Worm (Caenorhabditis elegans) whole organism, young adult: ENCODE results near the gene T22C8.3.

ENCODE experiments used
- B0019.2 ChIP-seq: fragments of 200-800 bp; sonication (Bioruptor generic); conservative IDR thresholded peaks from 2 replicates; pipeline ENCODE4 v1.3.6; 2022; ENCODE audit warnings: missing genetic modification reagents, missing genetic modification characterization, missing compliant biosample characterization
- B0336.3 ChIP-seq: fragments of 200-800 bp; sonication (Bioruptor generic); IDR thresholded peaks from 2 replicates; pipeline ENCODE4 v1.3.6; 2022; ENCODE audit warnings: missing genetic modification characterization, missing compliant biosample characterization
- C17E4.6 ChIP-seq: fragments of 200-800 bp; sonication (Bioruptor generic); IDR thresholded peaks from 2 replicates; pipeline ENCODE4 v1.3.6; 2022; ENCODE audit warnings: missing genetic modification reagents, missing genetic modification characterization, missing compliant biosample characterization
- F37B4.10 ChIP-seq: fragments of 200-800 bp; sonication (Bioruptor generic); IDR thresholded peaks from 2 replicates; pipeline ENCODE4 v1.3.6; 2022; ENCODE audit warnings: missing genetic modification characterization, missing compliant biosample characterization
- F49E8.2 ChIP-seq: sonication (generic microtip); optimal IDR thresholded peaks from 3 replicates; lab custom pipeline; 2017; ENCODE audit warnings: missing genetic modification characterization, mild to moderate bottlenecking, missing compliant biosample characterization, antibody characterized with exemption, moderate library complexity; ENCODE audit not compliant: insufficient read depth
- F52B5.7 ChIP-seq: sonication (generic microtip); optimal IDR thresholded peaks from 2 replicates; lab custom pipeline; 2016; ENCODE audit warnings: mild to moderate bottlenecking, missing genetic modification characterization, missing compliant biosample characterization
- F55B11.4 ChIP-seq: sonication (generic microtip); optimal IDR thresholded peaks from 2 replicates; lab custom pipeline; 2016; ENCODE audit warnings: missing compliant biosample characterization, missing genetic modification characterization, borderline replicate concordance; ENCODE audit not compliant: insufficient read depth
- T26A5.8 ChIP-seq: sonication (generic microtip); optimal IDR thresholded peaks from 2 replicates; lab custom pipeline; 2016; ENCODE audit warnings: missing genetic modification characterization, missing compliant biosample characterization
- Y53F4B.3 ChIP-seq: fragments of 200-800 bp; sonication (Bioruptor generic); IDR thresholded peaks from 2 replicates; pipeline ENCODE4 v1.3.6; 2022; ENCODE audit warnings: missing genetic modification reagents, missing genetic modification characterization, missing compliant biosample characterization
- Y53G8AR.9 ChIP-seq: fragments of 200-800 bp; sonication (Bioruptor generic); conservative IDR thresholded peaks from 2 replicates; pipeline ENCODE4 v1.3.6; 2022; ENCODE audit warnings: missing genetic modification reagents, missing genetic modification characterization, missing compliant biosample characterization
- Y67H2A.10 ChIP-seq: fragments of 200-800 bp; sonication (Bioruptor generic); conservative IDR thresholded peaks from 2 replicates; pipeline ENCODE4 v1.3.6; 2022; ENCODE audit warnings: missing genetic modification reagents, missing genetic modification characterization, missing compliant biosample characterization
- Y95B8A.8 ChIP-seq: fragments of 200-800 bp; sonication (Bioruptor generic); IDR thresholded peaks from 2 replicates; pipeline ENCODE4 v1.3.6; 2022; ENCODE audit warnings: missing genetic modification reagents, missing genetic modification characterization, missing compliant biosample characterization
- akir-1 ChIP-seq: fragments of 200-800 bp; sonication (Bioruptor generic); optimal IDR thresholded peaks from 2 replicates; lab custom pipeline; 2018; ENCODE audit warnings: mild to moderate bottlenecking, missing genetic modification characterization, moderate library complexity, missing compliant biosample characterization
- atf-7 ChIP-seq: sonication (generic microtip); optimal IDR thresholded peaks from 2 replicates; lab custom pipeline; 2017; ENCODE audit warnings: mild to moderate bottlenecking, missing genetic modification characterization, missing compliant biosample characterization
- attf-3 ChIP-seq: fragments of 200-800 bp; sonication (Bioruptor generic); conservative IDR thresholded peaks from 2 replicates; pipeline ENCODE4 v1.3.6; 2022; ENCODE audit warnings: missing genetic modification reagents, missing genetic modification characterization, missing compliant biosample characterization
- ceh-40 ChIP-seq: fragments of 200-800 bp; sonication (Bioruptor generic); IDR thresholded peaks from 2 replicates; pipeline ENCODE4 v1.3.6; 2022; ENCODE audit warnings: missing genetic modification characterization, missing compliant biosample characterization
- ceh-58 ChIP-seq: fragments of 200-800 bp; sonication (Bioruptor generic); IDR thresholded peaks from 2 replicates; pipeline ENCODE4 v1.3.6; 2022; ENCODE audit warnings: missing genetic modification characterization, missing compliant biosample characterization
- ceh-79 ChIP-seq: sonication (generic microtip); optimal IDR thresholded peaks from 2 replicates; lab custom pipeline; 2017; ENCODE audit warnings: mild to moderate bottlenecking, missing genetic modification characterization, missing compliant biosample characterization
- ceh-91 ChIP-seq: fragments of 200-800 bp; sonication (Bioruptor generic); IDR thresholded peaks from 2 replicates; pipeline ENCODE4 v1.3.6; 2022; ENCODE audit warnings: missing genetic modification reagents, missing genetic modification characterization, missing compliant biosample characterization
- efl-1 ChIP-seq: fragments of 150-350 bp; optimal IDR thresholded peaks from 2 replicates; lab custom pipeline; 2014; ENCODE audit warnings: missing biosample characterization, missing genetic modification reagents, missing genetic modification characterization
- ekl-4 ChIP-seq: fragments of 200-800 bp; sonication (Bioruptor generic); IDR thresholded peaks from 2 replicates; pipeline ENCODE4 v1.3.6; 2022; ENCODE audit warnings: missing genetic modification reagents, missing genetic modification characterization, missing compliant biosample characterization
- ets-4 ChIP-seq: fragments of 200-800 bp; sonication (Bioruptor generic); optimal IDR thresholded peaks from 2 replicates; lab custom pipeline; 2018; ENCODE audit warnings: mild to moderate bottlenecking, missing genetic modification characterization, missing compliant biosample characterization
- fkh-3 ChIP-seq: sonication (generic microtip); optimal IDR thresholded peaks from 2 replicates; lab custom pipeline; 2016; ENCODE audit warnings: mild to moderate bottlenecking, missing genetic modification characterization, missing compliant biosample characterization
- gei-17 ChIP-seq: fragments of 200-800 bp; sonication (Bioruptor generic); optimal IDR thresholded peaks from 2 replicates; lab custom pipeline; 2018; ENCODE audit warnings: mild to moderate bottlenecking, missing genetic modification characterization, missing compliant biosample characterization
- hmg-1.2 ChIP-seq: fragments of 200-800 bp; sonication (Bioruptor generic); IDR thresholded peaks from 2 replicates; pipeline ENCODE4 v1.3.6; 2022; ENCODE audit warnings: missing genetic modification reagents, missing genetic modification characterization, missing compliant biosample characterization
- hmg-20 ChIP-seq: fragments of 200-800 bp; sonication (Bioruptor generic); IDR thresholded peaks from 2 replicates; pipeline ENCODE4 v1.3.6; 2022; ENCODE audit warnings: missing genetic modification reagents, missing genetic modification characterization, missing compliant biosample characterization
- let-526 ChIP-seq: fragments of 200-800 bp; sonication (Bioruptor generic); IDR thresholded peaks from 2 replicates; pipeline ENCODE4 v1.3.6; 2022; ENCODE audit warnings: missing genetic modification reagents, missing genetic modification characterization, missing compliant biosample characterization
- madf-10 ChIP-seq: sonication (generic microtip); optimal IDR thresholded peaks from 2 replicates; lab custom pipeline; 2016; ENCODE audit warnings: mild to moderate bottlenecking, missing genetic modification characterization, missing compliant biosample characterization
- madf-6 ChIP-seq: fragments of 200-800 bp; sonication (Bioruptor generic); IDR thresholded peaks from 2 replicates; pipeline ENCODE4 v1.3.6; 2022; ENCODE audit warnings: missing genetic modification reagents, missing genetic modification characterization, missing compliant biosample characterization
- madf-8 ChIP-seq: fragments of 200-800 bp; sonication (Bioruptor generic); conservative IDR thresholded peaks from 2 replicates; pipeline ENCODE4 v1.3.6; 2022; ENCODE audit warnings: missing genetic modification reagents, missing genetic modification characterization, missing compliant biosample characterization
- mes-4 ChIP-seq: sonication (generic microtip); optimal IDR thresholded peaks from 2 replicates; lab custom pipeline; 2016; ENCODE audit warnings: missing genotype, missing genetic modification characterization, missing compliant biosample characterization
- mxl-1 ChIP-seq: sonication (generic microtip); optimal IDR thresholded peaks from 2 replicates; lab custom pipeline; 2016; ENCODE audit warnings: missing genetic modification characterization, missing compliant biosample characterization
- nfya-1 ChIP-seq: sonication (generic microtip); optimal IDR thresholded peaks from 2 replicates; lab custom pipeline; 2017; ENCODE audit warnings: antibody characterized with exemption, missing compliant biosample characterization, missing genetic modification characterization, borderline replicate concordance; ENCODE audit not compliant: insufficient read depth
- nfya-2 ChIP-seq: fragments of 200-800 bp; sonication (Bioruptor generic); IDR thresholded peaks from 2 replicates; pipeline ENCODE4 v1.3.6; 2022; ENCODE audit warnings: missing genetic modification reagents, missing genetic modification characterization, missing compliant biosample characterization
- nhr-80 ChIP-seq: sonication (generic microtip); optimal IDR thresholded peaks from 2 replicates; lab custom pipeline; 2016; ENCODE audit warnings: missing genetic modification characterization, missing compliant biosample characterization
- nhr-90 ChIP-seq: sonication (generic microtip); optimal IDR thresholded peaks from 2 replicates; lab custom pipeline; 2016; ENCODE audit warnings: missing genotype, mild to moderate bottlenecking, missing genetic modification characterization, missing compliant biosample characterization
- pbrm-1 ChIP-seq: fragments of 200-800 bp; sonication (Bioruptor generic); IDR thresholded peaks from 2 replicates; pipeline ENCODE4 v1.3.6; 2022; ENCODE audit warnings: missing genetic modification reagents, missing genetic modification characterization, missing compliant biosample characterization
- repo-1 ChIP-seq: sonication (generic microtip); optimal IDR thresholded peaks from 2 replicates; lab custom pipeline; 2017; ENCODE audit warnings: mild to moderate bottlenecking, missing genetic modification characterization, missing compliant biosample characterization
- rpc-1 ChIP-seq, 2 experiments: fragments of 150-350 bp in 1 of 2; sonication (generic microtip) in 1 of 2; optimal IDR thresholded peaks; 2 replicates each; lab custom pipeline; 2014 to 2018; ENCODE audit warnings: missing biosample characterization in 1 of 2, missing genetic modification characterization in 1 of 2, missing genetic modification reagents in 1 of 2, missing genotype in 1 of 2
- sea-2 ChIP-seq: fragments of 200-800 bp; sonication (Bioruptor generic); IDR thresholded peaks from 2 replicates; pipeline ENCODE4 v1.3.6; 2022; ENCODE audit warnings: missing genetic modification characterization, missing compliant biosample characterization
- snpc-4 ChIP-seq, 5 experiments: fragments of 150-350 bp in 1 of 5; sonication (generic microtip) in 4 of 5; optimal IDR thresholded peaks; 2 replicates each; lab custom pipeline; 2014 to 2018; ENCODE audit warnings: missing genetic modification characterization in 5 of 5, missing biosample characterization in 3 of 5, antibody characterized with exemption in 2 of 5, mild to moderate bottlenecking in 2 of 5, missing compliant biosample characterization in 2 of 5, missing genotype in 2 of 5, moderate library complexity in 2 of 5, missing genetic modification reagents in 1 of 5
- somi-1 ChIP-seq: fragments of 200-800 bp; sonication (Bioruptor generic); optimal IDR thresholded peaks from 2 replicates; lab custom pipeline; 2018; ENCODE audit warnings: mild to moderate bottlenecking, missing genetic modification characterization, missing compliant biosample characterization
- xnd-1 ChIP-seq: sonication (generic microtip); optimal IDR thresholded peaks from 2 replicates; lab custom pipeline; 2016; ENCODE audit warnings: missing genotype, missing genetic modification reagents, missing genetic modification characterization, missing compliant biosample characterization
- zfh-2 ChIP-seq: fragments of 200-800 bp; sonication (Bioruptor generic); conservative IDR thresholded peaks from 2 replicates; pipeline ENCODE4 v1.3.6; 2022; ENCODE audit warnings: missing genetic modification reagents, missing genetic modification characterization, missing compliant biosample characterization
- ztf-22 ChIP-seq: fragments of 200-800 bp; sonication (Bioruptor generic); optimal IDR thresholded peaks from 2 replicates; lab custom pipeline; 2018; ENCODE audit warnings: mild to moderate bottlenecking, missing genetic modification characterization, moderate library complexity, missing compliant biosample characterization
- ztf-26 ChIP-seq: sonication (generic microtip); optimal IDR thresholded peaks from 2 replicates; lab custom pipeline; 2017; ENCODE audit warnings: missing genetic modification characterization, missing compliant biosample characterization

The T22C8.3 gene

DNA sequence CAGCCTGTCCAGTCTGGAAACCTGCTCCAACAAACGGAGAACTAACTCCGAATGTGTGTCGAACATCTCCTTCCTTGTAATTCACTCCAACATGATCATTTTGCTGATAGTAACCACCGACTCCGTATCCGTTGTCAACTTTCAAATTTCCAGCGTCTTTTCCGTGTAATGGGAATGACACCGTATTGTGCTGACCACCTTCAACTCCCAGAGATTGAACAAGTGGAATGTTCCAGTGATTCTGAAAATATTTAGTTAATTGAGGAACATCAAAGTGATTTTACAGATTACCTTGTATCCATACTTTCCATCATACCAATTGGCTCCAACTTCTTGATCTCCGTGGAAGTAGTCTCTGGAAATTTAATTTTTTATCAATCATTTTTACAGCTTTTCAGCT is 6.1 kb upstream of the T22C8.3 start:
- TF ChIP-seq mes-4 (tag; lab: Kevin White, UChicago) (no peak), madf-6 (GFP tag; lab: Robert Waterston, UW) (no peak), madf-10 (tag; lab: Kevin White, UChicago) (no peak), T26A5.8 (tag; lab: Kevin White, UChicago) (no peak), B0019.2 (GFP tag; lab: Robert Waterston, UW) (no peak), ceh-91 (no peak), ceh-79 (tag; lab: Kevin White, UChicago) (no peak), xnd-1 (tag; lab: Kevin White, UChicago) (no peak), F52B5.7 (tag; lab: Kevin White, UChicago) (no peak), nfya-2 (GFP tag; lab: Robert Waterston, UW) (no peak), somi-1 (no peak), repo-1 (tag; lab: Kevin White, UChicago) (no peak), efl-1 (GFP tag; lab: Kevin White, UChicago) (no peak), B0336.3 (GFP tag; lab: Robert Waterston, UW) (no peak), hmg-20 (GFP tag; lab: Robert Waterston, UW) (no peak), let-526 (no peak), nhr-90 (tag; lab: Kevin White, UChicago) (no peak)

DNA sequence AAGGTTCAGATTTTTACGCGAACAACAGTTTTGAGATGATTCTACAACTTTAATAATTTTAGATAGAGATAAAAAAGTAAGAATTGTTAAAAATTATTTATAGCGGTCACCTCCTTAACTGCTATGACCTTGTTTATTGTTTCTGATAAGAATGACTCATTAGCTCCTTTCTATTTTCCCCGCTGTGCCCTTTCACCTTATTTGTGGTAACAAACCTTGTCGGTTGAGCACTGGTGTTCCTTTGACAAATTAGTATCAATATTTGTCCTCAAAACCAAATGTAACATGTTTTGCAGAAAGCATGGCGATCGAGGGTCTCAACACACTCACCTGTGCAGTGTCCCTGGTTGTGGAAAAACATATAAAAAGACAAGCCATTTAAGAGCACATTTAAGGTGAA is 4.8 kb upstream of the T22C8.3 start:
- TF ChIP-seq Y95B8A.8 (no peak), gei-17 (GFP tag; lab: Kevin White, UChicago) (no peak), Y53F4B.3 (GFP tag; lab: Robert Waterston, UW) (no peak), Y53G8AR.9 (no peak), pbrm-1 (GFP tag; lab: Robert Waterston, UW) (no peak), akir-1 (GFP tag; lab: Kevin White, UChicago) (no peak), nhr-80 (no peak), attf-3 (no peak), snpc-4 (GFP tag; optimal IDR thresholded peaks at IDR 0.05; lab: Kevin White, UChicago) (no peak), snpc-4 (tag; optimal IDR thresholded peaks at IDR 0.05; lab: Kevin White, UChicago) (no peak), T26A5.8 (tag; lab: Kevin White, UChicago) (no peak)
- TF ChIP-seq, all 124 proteins: peak for 0

ce11 chrII:8625163-8625562 is 3.4 kb upstream of the T22C8.3 start, which contains the start of gene sptf-2:
Gene sptf-2 (plus strand): TSS chrII:8625459.
- TF ChIP-seq F49E8.2 (tag; lab: Kevin White, UChicago) (no peak), ceh-79 (tag; lab: Kevin White, UChicago) (no peak), ztf-22 (GFP tag; lab: Kevin White, UChicago) (peak; percentile 23), madf-8 (GFP tag; lab: Robert Waterston, UW) (no peak), nhr-80 (peak; percentile 99), ceh-40 (GFP tag; lab: Robert Waterston, UW) (0 out of 2 replicates have a peak, but pooled peaks have one; percentile 4), ceh-58 (no peak), F55B11.4 (tag; lab: Kevin White, UChicago) (no peak), fkh-3 (no peak), C17E4.6 (no peak), atf-7 (tag; lab: Kevin White, UChicago) (peak; percentile 25), ets-4 (GFP tag; lab: Kevin White, UChicago) (peak; percentile 70), zfh-2 (GFP tag; lab: Robert Waterston, UW) (no peak), ekl-4 (GFP tag; lab: Robert Waterston, UW) (no peak), hmg-1.2 (GFP tag; lab: Robert Waterston, UW) (peak; percentile 16; the same call in 1 of the 2 replicates), sea-2 (no peak), rpc-1 (optimal IDR thresholded peaks at IDR 0.05; lab: Kevin White, UChicago) (no peak), rpc-1 (tag; optimal IDR thresholded peaks at IDR 0.05; lab: Kevin White, UChicago) (no peak), snpc-4 (GFP tag; optimal IDR thresholded peaks at IDR 0.05; lab: Kevin White, UChicago) (no peak), snpc-4 (tag; optimal IDR thresholded peaks at IDR 0.05; lab: Kevin White, UChicago) (no peak), nfya-1 (tag; lab: Kevin White, UChicago) (no peak), nhr-90 (tag; lab: Kevin White, UChicago) (no peak), Y67H2A.10 (no peak), ztf-26 (no peak), F37B4.10 (GFP tag; lab: Robert Waterston, UW) (no peak), B0019.2 (GFP tag; lab: Robert Waterston, UW) (no peak), mxl-1 (no peak)
